Fruit fly (Drosophila melanogaster): ENCODE data around the gene CG14684.

dm6 chr3R:10711148-10711547 is 4.4 kb downstream of the CG14684 start, which contains the start of gene CG14689:
- no peak for TF ChIP-seq Dfd (GFP tag; optimal IDR thresholded peaks at IDR 0.05)
- no peak for TF ChIP-seq tai (GFP tag; optimal IDR thresholded peaks at IDR 0.05)
- TF ChIP-seq h (GFP tag; optimal IDR thresholded peaks at IDR 0.05), result no peak
- TF ChIP-seq brk (GFP tag; optimal IDR thresholded peaks at IDR 0.05), result no peak
- no peak for TF ChIP-seq br (GFP tag; optimal IDR thresholded peaks at IDR 0.05)
- no peak for TF ChIP-seq usp (GFP tag; optimal IDR thresholded peaks at IDR 0.05)
- TF ChIP-seq Mio (GFP tag; optimal IDR thresholded peaks at IDR 0.05), result no peak
- no peak for TF ChIP-seq fru (GFP tag; optimal IDR thresholded peaks at IDR 0.05)
- TF ChIP-seq Hr78 (GFP tag; optimal IDR thresholded peaks at IDR 0.05), result no peak
- TF ChIP-seq woc (GFP tag; optimal IDR thresholded peaks at IDR 0.05), result no peak
- no peak for TF ChIP-seq Rel (GFP tag; optimal IDR thresholded peaks at IDR 0.05)
- TF ChIP-seq Rel (tag; optimal IDR thresholded peaks at IDR 0.05), result no peak
- TF ChIP-seq N (GFP tag; optimal IDR thresholded peaks at IDR 0.05), result no peak
- no peak for TF ChIP-seq lola (GFP tag; optimal IDR thresholded peaks at IDR 0.05)
- no peak for TF ChIP-seq dsf (GFP tag; optimal IDR thresholded peaks at IDR 0.05; ENCODE audit: borderline replicate concordance)

Data from whole organism, wandering third instar larva.